Worm (Caenorhabditis elegans): ENCODE data around the gene slc-25A29.

- TF ChIP-seq fos-1 (tag; optimal IDR thresholded peaks at IDR 0.05) (no peak), nhr-23 (tag; optimal IDR thresholded peaks at IDR 0.05) (no peak), nhr-77 (tag; optimal IDR thresholded peaks at IDR 0.05) (no peak), nhr-11 (tag; optimal IDR thresholded peaks at IDR 0.05) (no peak), ZK546.5 (tag; optimal IDR thresholded peaks at IDR 0.05) (no peak), egl-27 (tag; optimal IDR thresholded peaks at IDR 0.05) (no peak), ama-1 (optimal IDR thresholded peaks at IDR 0.05) (no peak)
Observed at ce11 chrV:14698005-14698404, 40.0 kb upstream of the slc-25A29 start.

Data from whole organism, L3 larva.